Fruit fly (Drosophila melanogaster) S2 (cell line): ENCODE data around the gene Mon1.

Experiments used
- CG8478 ChIP-seq: fragments of >200 bp; optimal IDR thresholded peaks from 2 replicates; lab custom pipeline; 2018
- CTCF ChIP-seq, 2 experiments: fragments of >200 bp; optimal IDR thresholded peaks; 2 replicates each; lab custom pipeline; 2018

DNA sequence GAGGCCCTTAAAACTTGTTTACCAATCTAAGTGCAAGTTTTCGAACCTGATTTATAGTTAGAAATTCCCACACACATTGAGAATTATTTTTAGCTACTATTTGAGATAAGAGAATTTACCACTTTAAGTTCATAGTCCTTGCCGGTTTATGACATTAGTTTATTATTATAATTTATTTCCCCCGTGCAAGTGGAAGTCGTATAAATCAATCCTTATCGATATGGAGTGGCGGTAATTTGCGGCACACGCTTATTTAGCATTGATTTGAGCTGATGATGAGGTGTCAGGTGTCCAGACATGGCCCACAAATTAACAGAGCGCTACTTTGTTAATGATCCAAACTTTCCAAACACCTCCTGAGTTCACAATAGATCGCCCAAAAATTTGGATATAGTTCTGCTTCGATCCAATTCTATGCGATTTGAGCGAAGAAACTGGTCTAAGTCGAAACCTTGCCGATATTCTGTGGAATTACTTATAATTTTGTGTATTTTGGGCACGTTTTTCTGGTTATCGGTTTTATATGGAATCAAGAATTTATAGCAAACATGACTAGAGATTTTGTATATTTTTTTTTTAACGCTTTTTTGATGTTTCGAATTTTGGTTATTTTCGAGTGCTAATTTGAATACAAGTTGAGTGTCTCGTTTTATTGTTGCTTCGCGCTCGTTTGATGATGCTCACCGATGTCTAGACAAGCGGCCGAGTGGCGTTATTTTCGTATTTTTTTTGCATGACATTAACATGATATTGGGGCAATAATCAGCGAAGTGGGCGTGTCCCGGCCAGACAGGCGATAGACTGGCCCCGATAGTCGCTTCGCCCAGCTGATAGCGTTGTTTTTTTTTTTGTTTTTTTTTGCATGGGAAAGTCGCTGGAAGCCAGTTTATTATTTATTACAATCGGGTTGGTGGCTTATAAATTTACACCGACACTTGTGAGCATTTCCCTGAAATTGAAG is 49.4 kb downstream of the Mon1 start:
- no peak for TF ChIP-seq CTCF (optimal IDR thresholded peaks at IDR 0.05; lab: Kevin White, UChicago)
- no peak for TF ChIP-seq CG8478 (lab: Kevin White, UChicago)
